Worm (Caenorhabditis elegans) whole organism, L1 larva: ENCODE data around the gene str-149.
A peak's percentile ranks its signal among the peaks of the same experiment; 100 is the strongest.

Source experiments
- C04F5.9 ChIP-seq: sonication (generic microtip); optimal IDR thresholded peaks from 2 replicates; lab custom pipeline; 2016; ENCODE audit warnings: missing genetic modification characterization, missing compliant biosample characterization
- Y116A8C.19 ChIP-seq: sonication (generic microtip); optimal IDR thresholded peaks from 2 replicates; lab custom pipeline; 2016; ENCODE audit warnings: missing compliant biosample characterization, missing genetic modification characterization, borderline replicate concordance
- ama-1 ChIP-seq: fragments of 150-350 bp; optimal IDR thresholded peaks from 2 replicates; lab custom pipeline; 2014
- blmp-1 ChIP-seq: fragments of 150-350 bp; optimal IDR thresholded peaks from 2 replicates; lab custom pipeline; 2014; ENCODE audit warnings: missing biosample characterization, missing genetic modification characterization
- ceh-88 ChIP-seq: fragments of 200-800 bp; sonication (Bioruptor generic); IDR thresholded peaks from 2 replicates; pipeline ENCODE4 v1.3.6; 2022; ENCODE audit warnings: missing genetic modification characterization, missing compliant biosample characterization
- ceh-90 ChIP-seq: sonication (generic microtip); optimal IDR thresholded peaks from 2 replicates; lab custom pipeline; 2016; ENCODE audit warnings: missing genetic modification characterization, missing compliant biosample characterization
- ces-1 ChIP-seq: fragments of 150-350 bp; optimal IDR thresholded peaks from 2 replicates; lab custom pipeline; 2014; ENCODE audit warnings: missing biosample characterization, missing genetic modification reagents, missing genetic modification characterization
- dpl-1 ChIP-seq, 3 experiments: fragments of 150-350 bp in 2 of 3; sonication (generic microtip) in 1 of 3; optimal IDR thresholded peaks; 2 replicates each; lab custom pipeline; 2014 to 2017; ENCODE audit warnings: missing biosample characterization in 3 of 3, missing genetic modification characterization in 3 of 3, missing genetic modification reagents in 3 of 3
- dsc-1 ChIP-seq: sonication (generic microtip); optimal IDR thresholded peaks from 2 replicates; lab custom pipeline; 2016; ENCODE audit warnings: mild to moderate bottlenecking, missing genetic modification characterization, missing compliant biosample characterization
- efl-3 ChIP-seq: fragments of 200-800 bp; sonication (Bioruptor generic); optimal IDR thresholded peaks from 2 replicates; lab custom pipeline; 2018; ENCODE audit warnings: mild to moderate bottlenecking, missing genetic modification characterization, missing compliant biosample characterization
- egl-13 ChIP-seq: sonication (generic microtip); optimal IDR thresholded peaks from 2 replicates; lab custom pipeline; 2016; ENCODE audit warnings: missing genotype, missing genetic modification reagents, missing genetic modification characterization, missing compliant biosample characterization
- egl-27 ChIP-seq, 2 experiments: fragments of 150-350 bp in 1 of 2; sonication (generic microtip); optimal IDR thresholded peaks; 3 replicates each; lab custom pipeline; 2017 to 2018; ENCODE audit warnings: missing biosample characterization in 2 of 2, missing genetic modification characterization in 2 of 2, missing genetic modification reagents in 2 of 2
- fkh-10 ChIP-seq: sonication (generic microtip); optimal IDR thresholded peaks from 2 replicates; lab custom pipeline; 2017; ENCODE audit warnings: missing biosample characterization, missing genetic modification reagents, missing genetic modification characterization
- fkh-4 ChIP-seq: sonication (generic microtip); optimal IDR thresholded peaks from 2 replicates; lab custom pipeline; 2016; ENCODE audit warnings: missing compliant biosample characterization, missing genetic modification characterization, borderline replicate concordance
- fkh-8 ChIP-seq: sonication (generic microtip); optimal IDR thresholded peaks from 2 replicates; lab custom pipeline; 2016; ENCODE audit warnings: mild to moderate bottlenecking, missing genetic modification characterization, missing compliant biosample characterization
- fos-1 ChIP-seq: fragments of 150-350 bp; optimal IDR thresholded peaks from 2 replicates; lab custom pipeline; 2014; ENCODE audit warnings: missing biosample characterization, missing genetic modification characterization
- hlh-4 ChIP-seq: sonication (generic microtip); optimal IDR thresholded peaks from 2 replicates; lab custom pipeline; 2016; ENCODE audit warnings: mild to moderate bottlenecking, missing genetic modification characterization, missing compliant biosample characterization
- hpl-2 ChIP-seq: fragments of 150-350 bp; optimal IDR thresholded peaks from 2 replicates; lab custom pipeline; 2014; ENCODE audit warnings: missing biosample characterization, missing genetic modification reagents, missing genetic modification characterization
- lin-14 ChIP-seq: fragments of 200-800 bp; sonication (Bioruptor generic); optimal IDR thresholded peaks from 2 replicates; lab custom pipeline; 2018; ENCODE audit warnings: mild to moderate bottlenecking, missing genetic modification characterization, moderate library complexity, missing compliant biosample characterization
- lin-39 ChIP-seq: fragments of 150-350 bp; optimal IDR thresholded peaks from 2 replicates; lab custom pipeline; 2014; ENCODE audit warnings: missing biosample characterization, missing genetic modification reagents, missing genetic modification characterization
- lir-3 ChIP-seq: sonication (generic microtip); optimal IDR thresholded peaks from 2 replicates; lab custom pipeline; 2016; ENCODE audit warnings: mild to moderate bottlenecking, missing genetic modification characterization, moderate library complexity, missing compliant biosample characterization; ENCODE audit not compliant: poor library complexity
- lsy-2 ChIP-seq, 2 experiments: fragments of 150-350 bp; optimal IDR thresholded peaks; 2 replicates each; lab custom pipeline; 2014; ENCODE audit warnings: missing biosample characterization in 2 of 2, missing genetic modification characterization in 2 of 2
- mdl-1 ChIP-seq, 2 experiments: fragments of 150-350 bp; optimal IDR thresholded peaks; 2 replicates each; lab custom pipeline; 2014 to 2017; ENCODE audit warnings: missing biosample characterization in 2 of 2, missing genetic modification characterization in 2 of 2, inconsistent platforms in 1 of 2
- mef-2 ChIP-seq: fragments of 150-350 bp; optimal IDR thresholded peaks from 2 replicates; lab custom pipeline; 2014; ENCODE audit warnings: missing biosample characterization, missing genetic modification characterization
- nhr-12 ChIP-seq: sonication (generic microtip); optimal IDR thresholded peaks from 2 replicates; lab custom pipeline; 2017; ENCODE audit warnings: missing biosample characterization, missing genetic modification characterization
- nhr-19 ChIP-seq: fragments of 200-800 bp; sonication (Bioruptor generic); conservative IDR thresholded peaks from 2 replicates; pipeline ENCODE4 v1.3.6; 2022; ENCODE audit warnings: missing genetic modification characterization, missing compliant biosample characterization
- nhr-20 ChIP-seq: sonication (generic microtip); optimal IDR thresholded peaks from 2 replicates; lab custom pipeline; 2016; ENCODE audit warnings: mild to moderate bottlenecking, missing genetic modification characterization, missing compliant biosample characterization
- nhr-237 ChIP-seq: fragments of 150-350 bp; optimal IDR thresholded peaks from 2 replicates; lab custom pipeline; 2014; ENCODE audit warnings: missing biosample characterization, missing genetic modification characterization
- nhr-28 ChIP-seq: fragments of 150-350 bp; optimal IDR thresholded peaks from 2 replicates; lab custom pipeline; 2014; ENCODE audit warnings: missing biosample characterization, missing genetic modification characterization
- nhr-47 ChIP-seq: sonication (generic microtip); optimal IDR thresholded peaks from 2 replicates; lab custom pipeline; 2016; ENCODE audit warnings: mild to moderate bottlenecking, missing genetic modification characterization, moderate library complexity, missing compliant biosample characterization
- nhr-71 ChIP-seq: sonication (generic microtip); optimal IDR thresholded peaks from 2 replicates; lab custom pipeline; 2016; ENCODE audit warnings: mild to moderate bottlenecking, missing genetic modification characterization, moderate library complexity, missing compliant biosample characterization
- nhr-76 ChIP-seq: sonication (generic microtip); optimal IDR thresholded peaks from 2 replicates; lab custom pipeline; 2017; ENCODE audit warnings: missing biosample characterization, missing genetic modification characterization
- nhr-77 ChIP-seq: fragments of 150-350 bp; optimal IDR thresholded peaks from 2 replicates; lab custom pipeline; 2014; ENCODE audit warnings: missing biosample characterization, missing genetic modification characterization
- nhr-84 ChIP-seq: sonication (generic microtip); optimal IDR thresholded peaks from 2 replicates; lab custom pipeline; 2017; ENCODE audit warnings: missing biosample characterization, missing genetic modification characterization
- nhr-90 ChIP-seq: sonication (generic microtip); optimal IDR thresholded peaks from 2 replicates; lab custom pipeline; 2016; ENCODE audit warnings: mild to moderate bottlenecking, missing genetic modification characterization, missing compliant biosample characterization; ENCODE audit not compliant: poor library complexity
- rnt-1 ChIP-seq: sonication (generic microtip); optimal IDR thresholded peaks from 2 replicates; lab custom pipeline; 2016; ENCODE audit warnings: mild to moderate bottlenecking, missing genetic modification characterization, moderate library complexity, missing compliant biosample characterization
- snpc-4 ChIP-seq: fragments of 150-350 bp; optimal IDR thresholded peaks from 2 replicates; lab custom pipeline; 2014; ENCODE audit warnings: missing biosample characterization, missing genetic modification characterization
- snu-23 ChIP-seq: sonication (generic microtip); optimal IDR thresholded peaks from 2 replicates; lab custom pipeline; 2016; ENCODE audit warnings: missing genetic modification characterization, missing compliant biosample characterization
- tbx-2 ChIP-seq: sonication (generic microtip); optimal IDR thresholded peaks from 2 replicates; lab custom pipeline; 2016; ENCODE audit warnings: missing genetic modification characterization, missing compliant biosample characterization
- tlp-1 ChIP-seq: fragments of 150-350 bp; optimal IDR thresholded peaks from 2 replicates; lab custom pipeline; 2014; ENCODE audit warnings: missing biosample characterization, missing genetic modification characterization
- unc-30 ChIP-seq: sonication (generic microtip); optimal IDR thresholded peaks from 2 replicates; lab custom pipeline; 2017; ENCODE audit warnings: missing biosample characterization, missing genetic modification characterization
- unc-62 ChIP-seq: fragments of 150-350 bp; optimal IDR thresholded peaks from 2 replicates; lab custom pipeline; 2014; ENCODE audit warnings: missing biosample characterization, missing genetic modification reagents, missing genetic modification characterization
- unc-98 ChIP-seq: fragments of 200-800 bp; sonication (Bioruptor generic); IDR thresholded peaks from 2 replicates; pipeline ENCODE4 v1.3.6; 2022; ENCODE audit warnings: missing genetic modification characterization, missing compliant biosample characterization
- vab-15 ChIP-seq: sonication (generic microtip); optimal IDR thresholded peaks from 2 replicates; lab custom pipeline; 2017; ENCODE audit warnings: missing genotype, mild to moderate bottlenecking, missing genetic modification characterization, missing compliant biosample characterization
- ztf-11 ChIP-seq, 2 experiments: sonication (generic microtip); optimal IDR thresholded peaks; 2 replicates each; lab custom pipeline; 2016 to 2017; ENCODE audit warnings: missing genetic modification characterization in 2 of 2, missing biosample characterization in 1 of 2, missing compliant biosample characterization in 1 of 2
- ztf-4 ChIP-seq: fragments of 150-350 bp; optimal IDR thresholded peaks from 2 replicates; lab custom pipeline; 2014; ENCODE audit warnings: missing biosample characterization, missing genetic modification characterization

The str-149 gene

DNA sequence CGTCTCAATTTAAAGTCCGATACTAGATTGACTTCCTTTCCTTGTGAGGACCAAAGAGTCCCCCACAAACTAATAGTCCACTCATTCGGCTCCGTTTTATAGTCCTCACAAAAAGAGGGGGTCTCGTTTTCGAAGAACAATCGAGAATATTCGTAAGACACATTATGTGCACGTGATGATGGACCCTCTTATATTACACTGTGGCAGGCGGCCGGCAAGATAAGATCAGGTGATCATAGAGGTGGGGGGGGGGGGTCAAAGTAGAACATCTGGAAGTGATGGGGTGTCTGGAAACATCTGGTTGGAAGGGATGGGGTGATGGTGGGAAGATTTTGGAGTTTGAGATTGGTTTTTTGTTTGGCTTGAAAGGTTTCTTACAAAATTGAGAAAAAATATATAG, 25.2 kb downstream of the str-149 start:
- TF ChIP-seq hpl-2 (no peak), dpl-1 (GFP tag; optimal IDR thresholded peaks at IDR 0.05; lab: Kevin White, UChicago) (no peak), unc-30 (tag; lab: Kevin White, UChicago) (no peak), lir-3 (tag; lab: Kevin White, UChicago) (no peak), egl-13 (tag; lab: Kevin White, UChicago) (no peak), Y116A8C.19 (tag; lab: Kevin White, UChicago) (no peak), ceh-90 (tag; lab: Kevin White, UChicago) (no peak), ama-1 (lab: Kevin White, UChicago) (no peak), lsy-2 (tag; optimal IDR thresholded peaks at IDR 0.05; lab: Kevin White, UChicago) (peak; percentile 8 to 33), lin-39 (tag; lab: Kevin White, UChicago) (no peak), hlh-4 (no peak), nhr-90 (tag; lab: Kevin White, UChicago) (no peak), nhr-71 (tag; lab: Kevin White, UChicago) (peak; percentile 47), C04F5.9 (no peak), ces-1 (GFP tag; lab: Kevin White, UChicago) (no peak), tbx-2 (tag; lab: Kevin White, UChicago) (no peak), mef-2 (tag; lab: Kevin White, UChicago) (no peak), tlp-1 (tag; lab: Kevin White, UChicago) (no peak), vab-15 (tag; lab: Kevin White, UChicago) (no peak), nhr-77 (no peak), fkh-10 (GFP tag; lab: Kevin White, UChicago) (no peak), nhr-76 (tag; lab: Kevin White, UChicago) (no peak), rnt-1 (tag; lab: Kevin White, UChicago) (peak; percentile 65), fkh-4 (peak; percentile 73), nhr-12 (no peak), nhr-20 (tag; lab: Kevin White, UChicago) (no peak), unc-62 (GFP tag; lab: Kevin White, UChicago) (no peak), nhr-28 (tag; lab: Kevin White, UChicago) (no peak), blmp-1 (tag; lab: Kevin White, UChicago) (no peak), fkh-8 (tag; lab: Kevin White, UChicago) (no peak), ztf-11 (tag; optimal IDR thresholded peaks at IDR 0.05; lab: Kevin White, UChicago) (no peak), nhr-19 (GFP tag; lab: Robert Waterston, UW) (peak; percentile 66), nhr-47 (tag; lab: Kevin White, UChicago) (no peak), unc-98 (GFP tag; lab: Robert Waterston, UW) (peak; percentile 33; the same call in 1 of the 2 replicates), snpc-4 (tag; lab: Kevin White, UChicago) (no peak), efl-3 (no peak), nhr-84 (tag; lab: Kevin White, UChicago) (no peak), nhr-237 (tag; lab: Kevin White, UChicago) (no peak), fos-1 (tag; lab: Kevin White, UChicago) (no peak), egl-27 (tag; optimal IDR thresholded peaks at IDR 0.05; lab: Kevin White, UChicago) (no peak), snu-23 (GFP tag; lab: Kevin White, UChicago) (peak; percentile 27), dsc-1 (tag; lab: Kevin White, UChicago) (peak; percentile 84), ztf-4 (tag; lab: Kevin White, UChicago) (no peak), lin-14 (GFP tag; lab: Kevin White, UChicago) (peak; percentile 43), ceh-88 (GFP tag; lab: Robert Waterston, UW) (no peak), mdl-1 (tag; optimal IDR thresholded peaks at IDR 0.05; lab: Kevin White, UChicago) (peak in 1 of 2 experiments; percentile 54)
